Worm (Caenorhabditis elegans) whole organism, late embryonic: Measurements from ENCODE around the gene Y46D2A.1.
"Not testable (repeated sequence)": the region's sequence is repeated elsewhere in the genome, so short reads cannot be mapped to it uniquely, and the experiment has no call there.

Experiments used
- C08G9.2 ChIP-seq: sonication (generic microtip); optimal IDR thresholded peaks from 2 replicates; lab custom pipeline; 2016; ENCODE audit warnings: mild to moderate bottlenecking, missing genetic modification characterization, moderate library complexity, missing compliant biosample characterization
- K02D7.2 ChIP-seq: sonication (generic microtip); optimal IDR thresholded peaks from 2 replicates; lab custom pipeline; 2017; ENCODE audit warnings: mild to moderate bottlenecking, missing genetic modification characterization, missing compliant biosample characterization
- T23F11.4 ChIP-seq: fragments of 200-800 bp; sonication (Bioruptor generic); optimal IDR thresholded peaks from 2 replicates; lab custom pipeline; 2018; ENCODE audit warnings: mild to moderate bottlenecking, missing genetic modification characterization, missing compliant biosample characterization
- ahr-1 ChIP-seq: sonication (generic microtip); optimal IDR thresholded peaks from 2 replicates; lab custom pipeline; 2016; ENCODE audit warnings: missing genetic modification characterization, missing compliant biosample characterization
- ceh-18 ChIP-seq: sonication (generic microtip); optimal IDR thresholded peaks from 2 replicates; lab custom pipeline; 2016; ENCODE audit warnings: missing genetic modification characterization, missing compliant biosample characterization
- ceh-30 ChIP-seq: fragments of 150-350 bp; optimal IDR thresholded peaks from 2 replicates; lab custom pipeline; 2014; ENCODE audit warnings: missing biosample characterization, missing genetic modification characterization
- ceh-34 ChIP-seq: sonication (generic microtip); optimal IDR thresholded peaks from 2 replicates; lab custom pipeline; 2016; ENCODE audit warnings: mild to moderate bottlenecking, missing genetic modification characterization, missing compliant biosample characterization
- ceh-6 ChIP-seq: fragments of 200-800 bp; sonication (Bioruptor generic); optimal IDR thresholded peaks from 2 replicates; lab custom pipeline; 2018; ENCODE audit warnings: mild to moderate bottlenecking, missing genetic modification characterization, missing compliant biosample characterization
- ceh-9 ChIP-seq: sonication (generic microtip); optimal IDR thresholded peaks from 2 replicates; lab custom pipeline; 2016; ENCODE audit warnings: mild to moderate bottlenecking, missing genetic modification characterization, inconsistent platforms, missing compliant biosample characterization
- dmd-4 ChIP-seq: sonication (generic microtip); optimal IDR thresholded peaks from 2 replicates; lab custom pipeline; 2016; ENCODE audit warnings: borderline replicate concordance, missing genetic modification characterization, missing compliant biosample characterization
- dve-1 ChIP-seq: sonication (generic microtip); optimal IDR thresholded peaks from 2 replicates; lab custom pipeline; 2017; ENCODE audit warnings: antibody characterized with exemption, mild to moderate bottlenecking, missing genetic modification characterization, missing compliant biosample characterization
- elt-2 ChIP-seq: sonication (generic microtip); optimal IDR thresholded peaks from 2 replicates; lab custom pipeline; 2016; ENCODE audit warnings: missing genetic modification reagents, missing genetic modification characterization, missing compliant biosample characterization
- elt-4 ChIP-seq: sonication (generic microtip); optimal IDR thresholded peaks from 2 replicates; lab custom pipeline; 2016; ENCODE audit warnings: missing genetic modification characterization, missing compliant biosample characterization
- ets-4 ChIP-seq: sonication (generic microtip); optimal IDR thresholded peaks from 2 replicates; lab custom pipeline; 2016; ENCODE audit warnings: missing genetic modification characterization, missing compliant biosample characterization
- fax-1 ChIP-seq: sonication (generic microtip); optimal IDR thresholded peaks from 2 replicates; lab custom pipeline; 2016; ENCODE audit warnings: missing genotype, missing genetic modification characterization, missing compliant biosample characterization
- fkh-6 ChIP-seq: sonication (generic microtip); optimal IDR thresholded peaks from 2 replicates; lab custom pipeline; 2016; ENCODE audit warnings: missing genetic modification characterization, missing compliant biosample characterization
- gmeb-2 ChIP-seq: sonication (generic microtip); optimal IDR thresholded peaks from 2 replicates; lab custom pipeline; 2016; ENCODE audit warnings: missing genetic modification characterization, inconsistent platforms, missing compliant biosample characterization
- hlh-6 ChIP-seq: sonication (generic microtip); optimal IDR thresholded peaks from 2 replicates; lab custom pipeline; 2016; ENCODE audit warnings: missing genotype, missing genetic modification characterization, missing compliant biosample characterization
- lin-11 ChIP-seq: fragments of 200-800 bp; sonication (Bioruptor generic); optimal IDR thresholded peaks from 2 replicates; lab custom pipeline; 2018; ENCODE audit warnings: mild to moderate bottlenecking, missing genetic modification characterization, missing compliant biosample characterization
- madf-2 ChIP-seq: sonication (generic microtip); optimal IDR thresholded peaks from 2 replicates; lab custom pipeline; 2017; ENCODE audit warnings: missing genetic modification characterization, missing compliant biosample characterization
- mec-3 ChIP-seq: sonication (generic microtip); optimal IDR thresholded peaks from 2 replicates; lab custom pipeline; 2016; ENCODE audit warnings: borderline replicate concordance, missing genetic modification characterization, missing compliant biosample characterization
- nhr-232 ChIP-seq: sonication (generic microtip); optimal IDR thresholded peaks from 2 replicates; lab custom pipeline; 2016; ENCODE audit warnings: missing genetic modification characterization, missing compliant biosample characterization
- odd-2 ChIP-seq: sonication (generic microtip); optimal IDR thresholded peaks from 2 replicates; lab custom pipeline; 2017; ENCODE audit warnings: antibody characterized with exemption, mild to moderate bottlenecking, missing genetic modification characterization, missing compliant biosample characterization
- pat-9 ChIP-seq: fragments of 200-800 bp; sonication (Bioruptor generic); optimal IDR thresholded peaks from 2 replicates; lab custom pipeline; 2018; ENCODE audit warnings: mild to moderate bottlenecking, missing genetic modification characterization, moderate library complexity, missing compliant biosample characterization
- pax-1 ChIP-seq: fragments of 150-350 bp; optimal IDR thresholded peaks from 2 replicates; lab custom pipeline; 2014; ENCODE audit warnings: missing biosample characterization, missing genetic modification characterization
- pha-4 ChIP-seq: fragments of 150-350 bp; optimal IDR thresholded peaks from 2 replicates; lab custom pipeline; 2018; ENCODE audit warnings: missing biosample characterization, missing genetic modification reagents, missing genetic modification characterization
- sox-2 ChIP-seq: fragments of 200-800 bp; sonication (Bioruptor generic); IDR thresholded peaks from 2 replicates; pipeline ENCODE4 v1.3.6; 2022; ENCODE audit warnings: missing genetic modification reagents, missing genetic modification characterization, missing compliant biosample characterization
- sox-4 ChIP-seq: sonication (generic microtip); optimal IDR thresholded peaks from 2 replicates; lab custom pipeline; 2017; ENCODE audit warnings: mild to moderate bottlenecking, missing genetic modification characterization, inconsistent platforms, missing compliant biosample characterization
- syd-9 ChIP-seq: sonication (generic microtip); optimal IDR thresholded peaks from 2 replicates; lab custom pipeline; 2016; ENCODE audit warnings: mild to moderate bottlenecking, missing genetic modification characterization, moderate library complexity, missing compliant biosample characterization
- ttx-3 ChIP-seq: sonication (generic microtip); optimal IDR thresholded peaks from 2 replicates; lab custom pipeline; 2016; ENCODE audit warnings: missing genetic modification reagents, missing genetic modification characterization, missing compliant biosample characterization
- unc-3 ChIP-seq, 2 experiments: fragments of 200-800 bp in 1 of 2; sonication (Bioruptor generic) in 1 of 2; sonication (generic microtip) in 1 of 2; conservative IDR thresholded peaks in 1 of 2; optimal IDR thresholded peaks in 1 of 2; 2 replicates each; pipeline versions ENCODE4 v1.3.6 to Lab custom; 2016 to 2022; ENCODE audit warnings: missing compliant biosample characterization in 2 of 2, missing genetic modification characterization in 2 of 2, missing genetic modification reagents in 1 of 2
- unc-42 ChIP-seq: sonication (generic microtip); optimal IDR thresholded peaks from 2 replicates; lab custom pipeline; 2016; ENCODE audit warnings: missing genotype, missing genetic modification characterization, missing compliant biosample characterization
- zip-5 ChIP-seq: sonication (generic microtip); optimal IDR thresholded peaks from 2 replicates; lab custom pipeline; 2016; ENCODE audit warnings: missing genetic modification characterization, missing compliant biosample characterization

Y46D2A.1 gene

DNA sequence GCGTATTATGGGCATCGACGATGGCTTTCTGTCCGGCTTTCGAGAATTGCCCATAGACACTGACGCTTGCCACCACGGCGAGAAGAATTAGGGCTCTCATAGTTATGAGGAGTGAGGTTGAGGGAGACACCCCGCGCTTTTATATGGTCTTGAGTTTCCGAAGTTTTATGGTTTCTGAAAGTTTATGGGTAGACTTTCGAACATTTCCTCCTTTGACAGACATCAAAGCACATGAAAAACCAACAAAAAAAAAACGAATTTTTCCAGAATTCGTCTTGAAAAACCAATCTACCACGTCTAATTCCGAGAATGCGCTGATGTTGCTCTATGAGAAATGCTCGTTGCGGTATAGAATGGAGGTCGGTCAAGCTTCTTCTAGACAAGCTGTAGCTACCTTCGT, 37.8 kb upstream of the Y46D2A.1 start, which contains the start of gene scl-15:
Gene scl-15 (minus strand): TSS at position 101 of the 400 bp plus-strand sequence.
- no peak for TF ChIP-seq mec-3 (tag; lab: Kevin White, UChicago)
- no peak for TF ChIP-seq lin-11 (tag; lab: Kevin White, UChicago)
- TF ChIP-seq ttx-3: no peak
- no peak for TF ChIP-seq ceh-30
- no peak for TF ChIP-seq sox-4 (tag; lab: Kevin White, UChicago)
- no peak for TF ChIP-seq ets-4 (tag; lab: Kevin White, UChicago)
- no peak for TF ChIP-seq gmeb-2 (tag; lab: Kevin White, UChicago)
- no peak for TF ChIP-seq ahr-1
- TF ChIP-seq ceh-34 (tag; lab: Kevin White, UChicago): no peak
- TF ChIP-seq fax-1 (tag; lab: Kevin White, UChicago): no peak
- TF ChIP-seq zip-5 (tag; lab: Kevin White, UChicago): no peak
- TF ChIP-seq unc-3 (GFP tag; conservative IDR thresholded peaks at IDR 0.05; lab: Robert Waterston, UW): no peak
- TF ChIP-seq unc-3 (tag; optimal IDR thresholded peaks at IDR 0.05; lab: Kevin White, UChicago): no peak
- TF ChIP-seq T23F11.4: no peak
- no peak for TF ChIP-seq nhr-232 (tag; lab: Kevin White, UChicago)
- TF ChIP-seq pha-4 (tag; lab: Kevin White, UChicago): no peak
- TF ChIP-seq ceh-9 (tag; lab: Kevin White, UChicago): no peak
- no peak for TF ChIP-seq C08G9.2 (tag; lab: Kevin White, UChicago)
- no peak for TF ChIP-seq dmd-4 (tag; lab: Kevin White, UChicago)
- TF ChIP-seq ceh-18 (tag; lab: Kevin White, UChicago): no peak
- TF ChIP-seq odd-2 (tag; lab: Kevin White, UChicago): no peak

DNA sequence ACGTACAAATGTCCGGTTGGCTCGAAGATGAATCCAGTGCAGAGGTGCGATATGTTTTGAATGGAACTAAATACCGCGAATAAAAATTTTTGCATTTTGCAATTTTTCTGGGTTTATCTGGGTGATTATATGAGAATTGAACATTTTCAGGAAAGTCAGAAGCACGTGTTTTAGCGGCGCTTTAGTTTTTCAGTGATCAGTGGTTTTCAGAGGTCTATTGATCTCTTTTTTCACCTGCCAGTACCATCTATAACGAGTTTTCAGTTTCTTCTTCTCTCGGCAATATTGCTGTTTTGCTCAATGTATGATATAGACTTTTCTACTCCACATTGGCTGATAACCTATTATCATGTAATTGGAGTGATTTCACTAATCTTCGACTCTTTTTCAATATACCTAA, 35.3 kb upstream of the Y46D2A.1 start, which contains the start of gene sri-63:
Gene sri-63 (plus strand): TSS at position 301 of the 400 bp plus-strand sequence.
- TF ChIP-seq syd-9 (tag; lab: Kevin White, UChicago): no peak
- TF ChIP-seq pat-9: no peak

DNA sequence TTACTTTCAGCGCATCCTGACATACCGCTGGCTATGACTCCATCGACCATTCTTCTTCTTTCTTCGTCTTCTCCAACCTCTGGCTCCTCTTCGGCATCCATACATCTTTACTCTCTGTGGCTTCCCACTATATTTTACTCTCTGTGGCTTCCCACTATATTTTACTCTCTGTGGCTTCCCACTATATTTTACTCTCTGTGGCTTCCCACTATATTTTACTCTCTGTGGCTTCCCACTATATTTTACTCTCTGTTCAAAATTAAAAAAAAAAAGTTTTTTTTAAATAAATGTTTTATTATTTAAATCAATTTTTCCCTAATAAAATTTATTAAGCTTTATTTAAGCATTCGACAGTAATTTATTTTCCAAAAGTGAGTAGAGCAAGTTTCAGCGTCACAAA, 31.8 kb upstream of the Y46D2A.1 start, which contains the start of gene F39E9.14:
Gene F39E9.14 (minus strand): TSS at position 101 of the 400 bp plus-strand sequence.
- TF ChIP-seq unc-42 (tag; lab: Kevin White, UChicago); pax-1 (tag; lab: Kevin White, UChicago); sox-2: not testable (repeated sequence)

DNA sequence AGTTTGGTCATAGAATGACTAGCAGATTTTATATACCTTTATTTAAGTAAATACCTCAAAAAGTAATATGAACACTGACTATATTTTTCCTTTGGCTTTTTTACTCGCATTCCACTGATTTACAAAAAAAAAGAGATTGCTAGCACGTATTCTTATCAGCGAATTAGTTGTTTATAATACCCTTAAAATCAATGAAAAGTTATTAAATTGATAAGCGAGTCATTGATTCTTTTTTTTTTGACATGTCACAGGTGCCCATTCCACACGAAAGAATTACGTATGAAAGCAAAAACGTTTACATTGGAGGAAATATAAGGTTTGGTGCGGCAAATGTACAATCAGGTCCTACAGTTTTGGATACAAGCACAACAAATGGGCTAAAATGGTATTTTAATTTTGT, 27.2 kb upstream of the Y46D2A.1 start, which contains the start of gene btb-17:
Gene btb-17 (plus strand): TSS at position 213 of the 400 bp plus-strand sequence.
- no peak for TF ChIP-seq gmeb-2 (tag; lab: Kevin White, UChicago)
- no peak for TF ChIP-seq fkh-6
- TF ChIP-seq sox-2: no peak
- TF ChIP-seq K02D7.2 (tag; lab: Kevin White, UChicago): no peak
- no peak for TF ChIP-seq hlh-6 (tag; lab: Kevin White, UChicago)
- TF ChIP-seq elt-4 (tag; lab: Kevin White, UChicago): no peak
- no peak for TF ChIP-seq ceh-9 (tag; lab: Kevin White, UChicago)
- TF ChIP-seq dve-1 (tag; lab: Kevin White, UChicago): no peak

DNA sequence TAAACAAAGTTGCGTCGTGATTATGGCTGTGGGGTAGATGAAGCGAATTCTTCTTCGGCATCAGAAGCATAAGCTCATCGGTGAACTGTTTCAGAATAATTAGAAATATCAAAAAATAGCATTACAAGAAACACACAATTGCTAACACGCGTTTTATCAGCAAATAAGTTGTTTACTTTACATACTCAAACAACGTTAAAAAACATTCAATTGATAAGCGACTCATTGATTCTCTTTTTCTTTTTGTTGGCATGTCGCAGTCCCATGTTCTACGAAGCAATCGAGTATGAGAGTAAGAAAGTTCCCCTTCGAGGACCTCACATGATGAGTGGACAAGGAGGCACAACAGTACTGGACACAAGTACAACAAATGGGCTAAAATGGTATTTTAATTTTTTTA, 25.7 kb upstream of the Y46D2A.1 start, which contains the start of gene btb-16:
Gene btb-16 (plus strand): TSS at position 240 of the 400 bp plus-strand sequence.
- no peak for TF ChIP-seq madf-2 (tag; lab: Kevin White, UChicago)
- TF ChIP-seq elt-2: peak; percentile 15
- no peak for TF ChIP-seq ceh-6 (GFP tag; lab: Kevin White, UChicago)
